Fruit fly (Drosophila melanogaster): ENCODE data around the gene CG32708.

- no peak for TF ChIP-seq br (GFP tag; optimal IDR thresholded peaks at IDR 0.05)
- no peak for TF ChIP-seq Dif (GFP tag; optimal IDR thresholded peaks at IDR 0.05; ENCODE audit: partially characterized antibody)
- TF ChIP-seq psq (GFP tag; optimal IDR thresholded peaks at IDR 0.05): no peak
- TF ChIP-seq sv (GFP tag; optimal IDR thresholded peaks at IDR 0.05): no peak
- no peak for TF ChIP-seq Rel (GFP tag; optimal IDR thresholded peaks at IDR 0.05)
- TF ChIP-seq Rel (tag; optimal IDR thresholded peaks at IDR 0.05): no peak
- TF ChIP-seq foxo (GFP tag; optimal IDR thresholded peaks at IDR 0.05): no peak
- no peak for TF ChIP-seq lola (GFP tag; optimal IDR thresholded peaks at IDR 0.05)
- TF ChIP-seq h (GFP tag; optimal IDR thresholded peaks at IDR 0.05): no peak
- no peak for TF ChIP-seq pan (optimal IDR thresholded peaks at IDR 0.05)
- TF ChIP-seq Vsx2 (GFP tag; optimal IDR thresholded peaks at IDR 0.05; ENCODE audit: partially characterized antibody): no peak
- TF ChIP-seq ey (GFP tag; optimal IDR thresholded peaks at IDR 0.05): no peak
- no peak for TF ChIP-seq Mio (GFP tag; optimal IDR thresholded peaks at IDR 0.05)
- TF ChIP-seq fru (GFP tag; optimal IDR thresholded peaks at IDR 0.05): no peak
These were observed 4.3 kb downstream of the CG32708 start for dm6 chrX:9090057-9090358.

All from whole organism, wandering third instar larva.